Worm (Caenorhabditis elegans): Measurements from ENCODE around the gene ZC412.10.

The ZC412.10 gene

DNA sequence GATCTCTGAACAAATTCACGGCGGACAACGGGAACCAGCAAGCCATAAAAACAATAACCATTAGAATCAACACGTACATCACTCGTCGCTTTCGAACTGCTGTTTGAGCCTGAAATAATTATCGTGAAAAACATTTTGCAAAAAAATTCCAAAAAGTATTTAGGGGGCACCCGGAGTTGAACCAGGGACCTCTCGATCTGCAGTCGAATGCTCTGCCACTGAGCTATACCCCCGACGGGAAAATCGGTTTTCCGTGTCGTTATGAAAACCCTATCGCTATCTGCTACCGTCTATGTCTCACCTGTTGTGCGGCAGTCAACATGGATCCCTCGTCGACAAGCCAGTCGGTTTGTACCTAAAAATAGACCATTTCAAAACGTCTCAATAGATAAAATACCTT lies 21.0 kb downstream of the ZC412.10 start (continued):
- TF ChIP-seq dpl-1 (GFP tag; optimal IDR thresholded peaks at IDR 0.05) = no peak
- peak; percentile 61 for TF ChIP-seq lim-7 (GFP tag; IDR thresholded peaks at IDR 0.05)
- TF ChIP-seq Y48G9A.11 (GFP tag; IDR thresholded peaks at IDR 0.05) = 0 out of 2 replicates have a peak, but pooled peaks have one; percentile 28
- TF ChIP-seq nhr-11 (tag; optimal IDR thresholded peaks at IDR 0.05) = no peak
- TF ChIP-seq duxl-1 (tag; optimal IDR thresholded peaks at IDR 0.05; ENCODE audit: poor library complexity) = peak; percentile 48
- peak in 1 of 2 experiments; percentile 37 for TF ChIP-seq daf-16 (GFP tag; optimal IDR thresholded peaks at IDR 0.05)
- TF ChIP-seq daf-16 (tag; optimal IDR thresholded peaks at IDR 0.05) = peak; percentile 66
- peak; percentile 70; the same call in 1 of the 2 replicates for TF ChIP-seq F44E2.7 (GFP tag; IDR thresholded peaks at IDR 0.05)
- TF ChIP-seq D1046.2 (GFP tag; IDR thresholded peaks at IDR 0.05) = peak; percentile 70; the same call in 1 of the 2 replicates
- TF ChIP-seq cey-2 (tag; optimal IDR thresholded peaks at IDR 0.05; ENCODE audit: borderline replicate concordance, insufficient read depth) = no peak

DNA sequence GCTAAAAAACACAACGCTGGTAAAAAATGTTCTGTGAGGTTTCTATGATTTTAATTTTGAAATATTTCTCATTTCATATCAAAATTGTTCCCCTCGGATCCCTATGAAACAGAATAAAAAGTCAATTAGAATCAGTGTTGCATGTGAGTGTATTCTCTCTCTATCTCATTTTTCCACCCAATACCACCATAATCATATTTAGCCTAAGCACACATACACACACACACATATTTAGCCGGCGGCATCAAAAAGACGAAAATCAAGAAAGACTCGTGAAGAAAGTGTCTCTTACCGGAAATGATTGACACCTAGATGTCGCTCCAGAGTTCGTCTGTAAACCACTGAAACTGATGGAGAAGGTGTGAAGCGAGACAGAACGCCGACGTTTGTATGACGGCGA lies 22.4 kb downstream of the ZC412.10 start:
- TF ChIP-seq lin-13 (GFP tag; optimal IDR thresholded peaks at IDR 0.05) (no peak), aha-1 (tag) (peak; percentile 72), F37D6.2 (tag; optimal IDR thresholded peaks at IDR 0.05) (no peak), lin-29 (GFP tag; IDR thresholded peaks at IDR 0.05) (no peak), dmd-6 (GFP tag; IDR thresholded peaks at IDR 0.05) (0 out of 2 replicates have a peak, but pooled peaks have one; percentile 21)

- TF ChIP-seq ceh-20 (GFP tag; IDR thresholded peaks at IDR 0.05) (no peak), nhr-25 (tag; optimal IDR thresholded peaks at IDR 0.05; ENCODE audit: borderline replicate concordance, insufficient read depth) (no peak), hmg-1.1 (GFP tag; IDR thresholded peaks at IDR 0.05) (no peak), madf-9 (GFP tag; conservative IDR thresholded peaks at IDR 0.05) (no peak), dmd-6 (GFP tag; IDR thresholded peaks at IDR 0.05) (peak; percentile 86), zfp-3 (GFP tag; conservative IDR thresholded peaks at IDR 0.05) (no peak), aly-2 (tag; optimal IDR thresholded peaks at IDR 0.05) (no peak), nhr-42 (GFP tag; IDR thresholded peaks at IDR 0.05) (no peak), mxl-2 (GFP tag; conservative IDR thresholded peaks at IDR 0.05) (peak; percentile 83), pha-4 (GFP tag; IDR thresholded peaks at IDR 0.05) (no peak), pha-4 (tag; optimal IDR thresholded peaks at IDR 0.05) (no peak), mdl-1 (tag; optimal IDR thresholded peaks at IDR 0.05) (no peak)
Measured at ce11 chrV:14853739-14854138, 22.9 kb downstream of the ZC412.10 start.

DNA sequence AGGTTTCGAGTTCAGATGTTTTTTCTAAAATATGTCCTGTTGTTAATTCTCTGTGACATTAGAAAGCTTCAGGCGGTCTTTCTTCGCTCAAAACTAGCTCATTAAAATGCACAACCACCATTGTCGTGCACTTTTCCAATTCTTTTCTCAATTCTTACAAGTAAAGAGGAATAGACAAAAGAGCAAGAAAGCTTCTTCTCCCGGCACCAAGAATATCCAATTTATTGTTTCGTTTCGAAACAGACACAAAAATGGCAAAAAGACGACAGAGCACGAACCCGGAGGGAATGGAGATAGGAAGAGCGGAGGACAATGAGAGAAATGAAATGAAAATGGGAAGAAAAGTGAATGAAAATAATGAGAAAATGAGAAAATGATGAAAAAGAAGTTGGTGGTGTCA lies 24.0 kb downstream of the ZC412.10 start:
- TF ChIP-seq ztf-7 (tag; optimal IDR thresholded peaks at IDR 0.05) (no peak), aha-1 (tag) (peak; percentile 90), unc-62 (GFP tag; optimal IDR thresholded peaks at IDR 0.05 in 1 of 2) (peak in 1 of 2 experiments; percentile 85), unc-62 (tag; optimal IDR thresholded peaks at IDR 0.05) (no peak)

DNA sequence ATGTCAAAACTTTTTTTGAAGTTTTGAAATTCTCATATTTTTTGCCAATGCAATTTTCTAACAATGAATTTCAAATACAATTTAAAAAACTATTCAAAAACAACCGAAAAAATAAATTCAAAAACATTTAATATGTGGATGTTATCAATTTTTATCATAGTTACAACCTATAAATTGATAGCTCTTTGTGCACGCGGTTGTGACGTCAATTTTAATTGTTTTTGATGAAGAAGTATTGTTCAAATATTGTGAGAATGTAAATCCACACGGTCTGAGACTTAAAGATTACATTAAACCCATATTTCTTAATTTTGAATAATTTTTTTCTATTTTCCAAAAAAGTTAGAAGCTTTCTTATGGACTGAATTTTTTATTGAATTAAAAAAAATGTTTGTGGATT lies 24.7 kb downstream of the ZC412.10 start:
- TF ChIP-seq egl-27 (tag; optimal IDR thresholded peaks at IDR 0.05) (no peak), F26F4.8 (GFP tag; conservative IDR thresholded peaks at IDR 0.05) (no peak), daf-16 (GFP tag; optimal IDR thresholded peaks at IDR 0.05) (no peak), daf-16 (tag; optimal IDR thresholded peaks at IDR 0.05) (peak; percentile 54), ztf-11 (tag; optimal IDR thresholded peaks at IDR 0.05) (no peak), jun-1 (tag; optimal IDR thresholded peaks at IDR 0.05) (no peak), daf-8 (GFP tag; IDR thresholded peaks at IDR 0.05) (no peak), dpl-1 (GFP tag; optimal IDR thresholded peaks at IDR 0.05) (no peak), zip-11 (GFP tag; IDR thresholded peaks at IDR 0.05) (no peak), nhr-237 (tag; optimal IDR thresholded peaks at IDR 0.05) (no peak), hlh-11 (tag; optimal IDR thresholded peaks at IDR 0.05) (no peak), spr-3 (GFP tag; optimal IDR thresholded peaks at IDR 0.05) (no peak), ceh-82 (tag; optimal IDR thresholded peaks at IDR 0.05) (no peak), set-16 (GFP tag; IDR thresholded peaks at IDR 0.05) (no peak), lin-29 (GFP tag; IDR thresholded peaks at IDR 0.05) (no peak), unc-130 (GFP tag; optimal IDR thresholded peaks at IDR 0.05) (no peak), F37D6.2 (tag; optimal IDR thresholded peaks at IDR 0.05) (no peak), dve-1 (tag; optimal IDR thresholded peaks at IDR 0.05; ENCODE audit: insufficient read depth) (peak; percentile 70), arid-1 (GFP tag; conservative IDR thresholded peaks at IDR 0.05) (no peak), php-3 (GFP tag; IDR thresholded peaks at IDR 0.05) (peak; percentile 53; the same call in 1 of the 2 replicates), nhr-77 (tag; optimal IDR thresholded peaks at IDR 0.05) (no peak)
